Worm (Caenorhabditis elegans): ENCODE results near the gene F14H3.12.

The F14H3.12 gene

ce11 chrV:16024300-16024699 is 50.8 kb downstream of the F14H3.12 start, which contains the start of gene T10C6.6:
Gene T10C6.6, plus strand, starts transcription at chrV:16024326.
- no peak for TF ChIP-seq ces-1 (GFP tag; optimal IDR thresholded peaks at IDR 0.05)
- no peak for TF ChIP-seq unc-62 (GFP tag; optimal IDR thresholded peaks at IDR 0.05)
- no peak for TF ChIP-seq snpc-4 (tag; optimal IDR thresholded peaks at IDR 0.05)
- no peak for TF ChIP-seq elt-3 (tag; optimal IDR thresholded peaks at IDR 0.05)
- no peak for TF ChIP-seq hlh-1 (tag; optimal IDR thresholded peaks at IDR 0.05)
- no peak for TF ChIP-seq mab-5 (tag; optimal IDR thresholded peaks at IDR 0.05)
- no peak for TF ChIP-seq ztf-11 (tag; optimal IDR thresholded peaks at IDR 0.05)
- no peak for TF ChIP-seq lin-13 (tag; optimal IDR thresholded peaks at IDR 0.05)
- TF ChIP-seq ceh-39 (tag; optimal IDR thresholded peaks at IDR 0.05) = no peak
- no peak for TF ChIP-seq nhr-28 (tag; optimal IDR thresholded peaks at IDR 0.05)
